Worm (Caenorhabditis elegans) whole organism, L2 larva: ENCODE results near the gene acr-21.

Experiments used
- ZK546.5 ChIP-seq: sonication (generic microtip); optimal IDR thresholded peaks from 2 replicates; lab custom pipeline; 2017; ENCODE audit warnings: missing biosample characterization, missing genetic modification characterization
- nhr-12 ChIP-seq: fragments of 150-350 bp; optimal IDR thresholded peaks from 2 replicates; lab custom pipeline; 2014; ENCODE audit warnings: missing biosample characterization, missing genetic modification characterization
- unc-62 ChIP-seq: fragments of 150-350 bp; optimal IDR thresholded peaks from 2 replicates; lab custom pipeline; 2014; ENCODE audit warnings: missing biosample characterization, missing genetic modification reagents, missing genetic modification characterization
- ztf-1 ChIP-seq: fragments of 200-800 bp; sonication (Bioruptor generic); conservative IDR thresholded peaks from 2 replicates; pipeline ENCODE4 v1.3.6; 2022; ENCODE audit warnings: missing genetic modification characterization, missing compliant biosample characterization

- TF ChIP-seq unc-62 (GFP tag; lab: Kevin White, UChicago) (no peak), ztf-1 (GFP tag; lab: Robert Waterston, UW) (no peak), nhr-12 (tag; lab: Kevin White, UChicago) (no peak), ZK546.5 (no peak)
Observed at ce11 chrIII:6578505-6578904, 3.2 kb upstream of the acr-21 start, which contains the start of gene F27B3.6.
